Fruit fly (Drosophila melanogaster) whole organism, embryonic: Measurements from ENCODE around the gene RpL4.

ENCODE experiments used
- Atf6 ChIP-seq: fragments of 200-800 bp; sonication (Bioruptor generic); IDR thresholded peaks from 2 replicates; pipeline ENCODE4 v1.3.6; 2022; ENCODE audit warnings: missing biosample characterization, missing genetic modification characterization
- Bdp1 ChIP-seq: fragments of 200-800 bp; sonication (Bioruptor generic); optimal IDR thresholded peaks from 3 replicates; lab custom pipeline; 2016; ENCODE audit warnings: missing biosample characterization, missing genetic modification characterization
- CG11696 ChIP-seq: fragments of 200-800 bp; sonication (Bioruptor generic); IDR thresholded peaks from 2 replicates; pipeline ENCODE4 v1.3.6; 2022; ENCODE audit warnings: missing biosample characterization, missing genetic modification characterization
- CG12744 ChIP-seq: fragments of 200-800 bp; sonication (Bioruptor generic); optimal IDR thresholded peaks from 2 replicates; lab custom pipeline; 2016; ENCODE audit warnings: missing biosample characterization, missing genetic modification characterization
- CG13894 ChIP-seq: fragments of 200-800 bp; sonication (Bioruptor generic); optimal IDR thresholded peaks from 3 replicates; lab custom pipeline; 2018; ENCODE audit warnings: missing biosample characterization, mild to moderate bottlenecking, missing genetic modification characterization, moderate library complexity
- CG14965 ChIP-seq: fragments of 200-800 bp; sonication (Bioruptor generic); optimal IDR thresholded peaks from 2 replicates; lab custom pipeline; 2016; ENCODE audit warnings: missing biosample characterization, missing genetic modification characterization, borderline replicate concordance
- CG16863 ChIP-seq: fragments of 200-800 bp; sonication (Bioruptor generic); optimal IDR thresholded peaks from 3 replicates; lab custom pipeline; 2016; ENCODE audit warnings: missing biosample characterization, missing genetic modification characterization
- CG18476 ChIP-seq: fragments of 200-800 bp; sonication (Bioruptor generic); optimal IDR thresholded peaks from 2 replicates; lab custom pipeline; 2016; ENCODE audit warnings: missing biosample characterization, mild to moderate bottlenecking, missing genetic modification characterization
- CG2678 ChIP-seq: fragments of 200-800 bp; sonication (Bioruptor generic); optimal IDR thresholded peaks from 3 replicates; lab custom pipeline; 2019; ENCODE audit warnings: missing biosample characterization, mild to moderate bottlenecking, missing genetic modification characterization, moderate library complexity
- CG32532 ChIP-seq: fragments of 200-800 bp; sonication (Bioruptor generic); IDR thresholded peaks from 2 replicates; pipeline ENCODE4 v1.3.6; 2022; ENCODE audit warnings: missing biosample characterization, missing genetic modification characterization
- CG32767 ChIP-seq: fragments of 200-800 bp; sonication (Bioruptor generic); IDR thresholded peaks from 2 replicates; pipeline ENCODE4 v1.3.6; 2022; ENCODE audit warnings: missing biosample characterization, missing genetic modification characterization
- CG3726 ChIP-seq: fragments of 200-800 bp; sonication (Bioruptor generic); IDR thresholded peaks from 3 replicates; pipeline ENCODE4, ENCODE4 v1.3.6; 2022; ENCODE audit warnings: missing biosample characterization, missing genetic modification characterization
- CG4730 ChIP-seq: fragments of 200-800 bp; sonication (Bioruptor generic); IDR thresholded peaks from 2 replicates; pipeline ENCODE4 v1.3.6; 2022; ENCODE audit warnings: missing biosample characterization, missing genetic modification characterization
- CG6813 ChIP-seq: fragments of 200-800 bp; sonication (Bioruptor generic); optimal IDR thresholded peaks from 2 replicates; lab custom pipeline; 2017; ENCODE audit warnings: missing biosample characterization, missing genetic modification characterization, mild to moderate bottlenecking, moderate library complexity, missing genetic modification reagents
- CG8089 ChIP-seq: fragments of 200-800 bp; sonication (Bioruptor generic); optimal IDR thresholded peaks from 3 replicates; lab custom pipeline; 2016; ENCODE audit warnings: missing biosample characterization, missing genetic modification characterization
- CG8388 ChIP-seq: fragments of 200-800 bp; sonication (Bioruptor generic); optimal IDR thresholded peaks from 2 replicates; lab custom pipeline; 2019; ENCODE audit warnings: missing biosample characterization, mild to moderate bottlenecking, missing genetic modification characterization, moderate library complexity
- CG8924 ChIP-seq: fragments of 200-800 bp; optimal IDR thresholded peaks from 3 replicates; lab custom pipeline; 2019; ENCODE audit warnings: missing biosample characterization, mild to moderate bottlenecking, missing genetic modification characterization, moderate library complexity
- CG8944 ChIP-seq: fragments of 200-800 bp; sonication (Bioruptor generic); optimal IDR thresholded peaks from 3 replicates; lab custom pipeline; 2016; ENCODE audit warnings: missing biosample characterization, missing genetic modification characterization
- CG9215 ChIP-seq: fragments of 200-800 bp; sonication (Bioruptor generic); IDR thresholded peaks from 2 replicates; pipeline ENCODE4 v1.3.6; 2022; ENCODE audit warnings: missing biosample characterization, missing genetic modification characterization
- CG9932 ChIP-seq: fragments of 200-800 bp; sonication (Bioruptor generic); IDR thresholded peaks from 2 replicates; pipeline ENCODE4 v1.3.6; 2022; ENCODE audit warnings: missing biosample characterization, missing genetic modification characterization
- CrebB ChIP-seq: fragments of 200-800 bp; sonication (Bioruptor generic); optimal IDR thresholded peaks from 3 replicates; lab custom pipeline; 2018; ENCODE audit warnings: missing biosample characterization, mild to moderate bottlenecking, missing genetic modification characterization
- E2f2 ChIP-seq: fragments of 200-800 bp; sonication (Bioruptor generic); IDR thresholded peaks from 2 replicates; pipeline ENCODE4 v1.3.6; 2022; ENCODE audit warnings: missing biosample characterization, missing genetic modification characterization
- Ets65A ChIP-seq: fragments of 200-800 bp; sonication (Bioruptor generic); peaks from one replicate; lab custom pipeline; 2016; ENCODE audit warnings: missing biosample characterization, missing genetic modification characterization
- Gug ChIP-seq: fragments of 200-800 bp; sonication (Bioruptor generic); IDR thresholded peaks from 4 replicates; pipeline ENCODE4 v1.3.6; 2022; ENCODE audit warnings: missing biosample characterization, missing genetic modification characterization
- HLH54F ChIP-seq: fragments of 200-800 bp; sonication (Bioruptor generic); optimal IDR thresholded peaks from 3 replicates; lab custom pipeline; 2016; ENCODE audit warnings: missing biosample characterization, missing genetic modification characterization
- Hmr ChIP-seq: fragments of 200-800 bp; sonication (Bioruptor generic); optimal IDR thresholded peaks from 3 replicates; lab custom pipeline; 2017; ENCODE audit warnings: mild to moderate bottlenecking, missing biosample characterization, missing genetic modification reagents, missing genetic modification characterization
- Lhr ChIP-seq: fragments of 200-800 bp; sonication (Bioruptor generic); optimal IDR thresholded peaks from 3 replicates; lab custom pipeline; 2017; ENCODE audit warnings: mild to moderate bottlenecking, missing biosample characterization, missing genetic modification reagents, missing genetic modification characterization
- Max ChIP-seq: fragments of 200-800 bp; sonication (Bioruptor generic); optimal IDR thresholded peaks from 2 replicates; lab custom pipeline; 2016; ENCODE audit warnings: missing biosample characterization, mild to moderate bottlenecking, missing genetic modification characterization
- NK7.1 ChIP-seq: fragments of 200-800 bp; sonication (Bioruptor generic); optimal IDR thresholded peaks from 3 replicates; lab custom pipeline; 2016; ENCODE audit warnings: missing biosample characterization, missing genetic modification characterization
- Nf-YA ChIP-seq: fragments of 200-800 bp; sonication (Bioruptor generic); IDR thresholded peaks from 2 replicates; pipeline ENCODE4 v1.3.6; 2022; ENCODE audit warnings: missing biosample characterization, missing genetic modification characterization
- Nf-YB ChIP-seq: fragments of 200-800 bp; sonication (Bioruptor generic); optimal IDR thresholded peaks from 3 replicates; lab custom pipeline; 2019; ENCODE audit warnings: missing biosample characterization, mild to moderate bottlenecking, missing genetic modification characterization, moderate library complexity
- Opbp ChIP-seq: fragments of 200-800 bp; sonication (Bioruptor generic); IDR thresholded peaks from 3 replicates; pipeline ENCODE4 v1.3.6; 2022; ENCODE audit warnings: missing biosample characterization, missing genetic modification characterization; ENCODE audit not compliant: partially characterized antibody
- Rx ChIP-seq: fragments of 200-800 bp; sonication (Bioruptor generic); IDR thresholded peaks from 2 replicates; pipeline ENCODE4 v1.3.6; 2022; ENCODE audit warnings: missing biosample characterization, missing genetic modification characterization
- az2 ChIP-seq: fragments of 200-800 bp; sonication (Bioruptor generic); optimal IDR thresholded peaks from 3 replicates; lab custom pipeline; 2016; ENCODE audit warnings: missing biosample characterization, missing genetic modification characterization
- bbx ChIP-seq: fragments of 200-800 bp; sonication (Bioruptor generic); IDR thresholded peaks from 2 replicates; pipeline ENCODE4 v1.3.6; 2022; ENCODE audit warnings: missing biosample characterization, missing genetic modification characterization; ENCODE audit not compliant: partially characterized antibody
- ci ChIP-seq: fragments of 200-800 bp; sonication (Bioruptor generic); IDR thresholded peaks from 3 replicates; pipeline ENCODE4 v1.3.6; 2022; ENCODE audit warnings: missing biosample characterization, missing genetic modification characterization
- croc ChIP-seq: fragments of 200-800 bp; sonication (Bioruptor generic); conservative IDR thresholded peaks from 3 replicates; pipeline ENCODE4 v1.3.6; 2022; ENCODE audit warnings: missing biosample characterization, missing genetic modification characterization
- dmrt11E ChIP-seq: fragments of 200-800 bp; sonication (Bioruptor generic); optimal IDR thresholded peaks from 3 replicates; lab custom pipeline; 2018; ENCODE audit warnings: missing biosample characterization, mild to moderate bottlenecking, missing genetic modification characterization, moderate library complexity
- ewg ChIP-seq: fragments of 200-800 bp; sonication (Bioruptor generic); optimal IDR thresholded peaks from 3 replicates; lab custom pipeline; 2017; ENCODE audit warnings: mild to moderate bottlenecking, missing biosample characterization, missing genetic modification reagents, missing genetic modification characterization
- ftz-f1 ChIP-seq: fragments of 200-800 bp; sonication (Bioruptor generic); optimal IDR thresholded peaks from 2 replicates; lab custom pipeline; 2016; ENCODE audit warnings: missing biosample characterization, missing genetic modification characterization
- gcm2 ChIP-seq: fragments of 200-800 bp; sonication (Bioruptor generic); optimal IDR thresholded peaks from 2 replicates; lab custom pipeline; 2016; ENCODE audit warnings: missing biosample characterization, missing genetic modification characterization
- grn ChIP-seq: fragments of 200-800 bp; sonication (Bioruptor generic); optimal IDR thresholded peaks from 3 replicates; lab custom pipeline; 2017; ENCODE audit warnings: missing biosample characterization, missing genetic modification characterization
- phol ChIP-seq: fragments of 200-800 bp; sonication (Bioruptor generic); optimal IDR thresholded peaks from 3 replicates; lab custom pipeline; 2018; ENCODE audit warnings: missing biosample characterization, mild to moderate bottlenecking, missing genetic modification characterization, moderate library complexity
- prd ChIP-seq, 3 experiments: fragments of >200 bp in 2 of 3; fragments of 200-800 bp in 1 of 3; sonication (Bioruptor generic) in 1 of 3; optimal IDR thresholded peaks in 2 of 3; IDR thresholded peaks in 1 of 3; 2 replicates in 2 of 3; 3 replicates in 1 of 3; pipeline versions ENCODE4 v1.3.6 to Lab custom; 2017 to 2022; ENCODE audit warnings: missing biosample characterization in 1 of 3, missing genetic modification characterization in 1 of 3
- psq ChIP-seq: fragments of 200-800 bp; sonication (Bioruptor generic); optimal IDR thresholded peaks from 2 replicates; lab custom pipeline; 2017; ENCODE audit warnings: missing biosample characterization, missing genetic modification characterization
- slbo ChIP-seq: fragments of 200-800 bp; sonication (Bioruptor generic); IDR thresholded peaks from 2 replicates; pipeline ENCODE4 v1.3.6; 2022; ENCODE audit warnings: missing biosample characterization, missing genetic modification characterization
- sqz ChIP-seq: fragments of 200-800 bp; sonication (Bioruptor generic); optimal IDR thresholded peaks from 3 replicates; lab custom pipeline; 2018; ENCODE audit warnings: missing biosample characterization, mild to moderate bottlenecking, missing genetic modification characterization
- tap ChIP-seq: fragments of 200-800 bp; optimal IDR thresholded peaks from 3 replicates; lab custom pipeline; 2019; ENCODE audit warnings: missing biosample characterization, mild to moderate bottlenecking, missing genetic modification characterization, moderate library complexity
- wdn ChIP-seq: fragments of 200-800 bp; sonication (Bioruptor generic); IDR thresholded peaks from 2 replicates; pipeline ENCODE4 v1.3.6; 2022; ENCODE audit warnings: missing biosample characterization, missing genetic modification characterization
- wor ChIP-seq: fragments of 200-800 bp; sonication (Bioruptor generic); IDR thresholded peaks from 2 replicates; pipeline ENCODE4 v1.3.6; 2022; ENCODE audit warnings: missing biosample characterization, missing genetic modification characterization
- zen2 ChIP-seq: fragments of 200-800 bp; sonication (Bioruptor generic); IDR thresholded peaks from 3 replicates; pipeline ENCODE4 v1.3.6; 2022; ENCODE audit warnings: missing biosample characterization, missing genetic modification characterization; ENCODE audit not compliant: partially characterized antibody
- zfh1 ChIP-seq: fragments of 200-800 bp; sonication (Bioruptor generic); IDR thresholded peaks from 3 replicates; pipeline ENCODE4 v1.3.6; 2022; ENCODE audit warnings: missing biosample characterization, missing genetic modification characterization

Gene RpL4

dm6 chr3R:27919385-27919789, 3.2 kb upstream of the RpL4 start, which contains the start of gene Boh1 (continued):
- TF ChIP-seq ewg (GFP tag; lab: Kevin White, UChicago) (no peak), CG32532 (GFP tag; lab: Robert Waterston, UW) (no peak), tap (peak; percentile 46), ftz-f1 (GFP tag; lab: Kevin White, UChicago) (no peak), Hmr (peak; percentile 36), E2f2 (peak; percentile 28; the same call in 1 of the 2 replicates), CG13894 (tag; lab: Kevin White, UChicago) (no peak), wor (GFP tag; lab: Robert Waterston, UW) (no peak), Opbp (GFP tag; lab: Robert Waterston, UW) (no peak), HLH54F (no peak), croc (GFP tag; lab: Robert Waterston, UW) (no peak), CG8944 (no peak), NK7.1 (GFP tag; lab: Kevin White, UChicago) (no peak), Nf-YB (GFP tag; lab: Kevin White, UChicago) (peak; percentile 15), CG2678 (tag; lab: Kevin White, UChicago) (peak; percentile 60), slbo (peak; percentile 25; the same call in 1 of the 2 replicates), dmrt11E (tag; lab: Kevin White, UChicago) (peak; percentile 14), CG11696 (GFP tag; lab: Robert Waterston, UW) (no peak), CG8089 (GFP tag; lab: Kevin White, UChicago) (no peak), CG6813 (GFP tag; lab: Kevin White, UChicago) (no peak), Nf-YA (GFP tag; lab: Robert Waterston, UW) (no peak), prd (optimal IDR thresholded peaks at IDR 0.05; lab: Kevin White, UChicago) (no peak), prd (GFP tag; IDR thresholded peaks at IDR 0.05; lab: Robert Waterston, UW) (no peak), Gug (no peak), bbx (GFP tag; lab: Robert Waterston, UW) (no peak), CG9215 (GFP tag; lab: Robert Waterston, UW) (no peak), CG3726 (GFP tag; lab: Robert Waterston, UW) (no peak), CG9932 (GFP tag; lab: Robert Waterston, UW) (no peak), Max (GFP tag; lab: Kevin White, UChicago) (no peak), CG4730 (GFP tag; lab: Robert Waterston, UW) (no peak), gcm2 (GFP tag; lab: Kevin White, UChicago) (no peak), Atf6 (GFP tag; lab: Robert Waterston, UW) (no peak), zfh1 (GFP tag; lab: Robert Waterston, UW) (no peak), az2 (no peak), Ets65A (GFP tag; lab: Kevin White, UChicago) (no peak), Bdp1 (GFP tag; lab: Kevin White, UChicago) (no peak), CG8924 (tag; lab: Kevin White, UChicago) (peak; percentile 62), ci (GFP tag; lab: Robert Waterston, UW) (no peak), CG16863 (GFP tag; lab: Kevin White, UChicago) (no peak), CG18476 (GFP tag; lab: Kevin White, UChicago) (no peak), CG14965 (GFP tag; lab: Kevin White, UChicago) (no peak), CG8388 (GFP tag; lab: Kevin White, UChicago) (peak; percentile 24), psq (GFP tag; lab: Kevin White, UChicago) (no peak), Rx (no peak), grn (GFP tag; lab: Kevin White, UChicago) (no peak), zen2 (no peak), Lhr (GFP tag; lab: Kevin White, UChicago) (no peak), sqz (peak; percentile 55), CG12744 (no peak), phol (tag; lab: Kevin White, UChicago) (peak; percentile 81), wdn (GFP tag; lab: Robert Waterston, UW) (no peak), CrebB (tag; lab: Kevin White, UChicago) (no peak), CG32767 (GFP tag; lab: Robert Waterston, UW) (no peak)
